Fruit fly (Drosophila melanogaster) whole organism, embryonic: Measurements from ENCODE around the gene pod1.

Experiments
- Adf1 ChIP-seq: fragments of 200-800 bp; sonication (Bioruptor generic); IDR thresholded peaks from 2 replicates; pipeline ENCODE4 v1.3.6; 2022; ENCODE audit warnings: missing biosample characterization, missing genetic modification characterization
- Antp ChIP-seq: fragments of 200-800 bp; sonication (Bioruptor generic); optimal IDR thresholded peaks from 3 replicates; lab custom pipeline; 2016; ENCODE audit warnings: missing biosample characterization, missing genetic modification characterization
- B-H1 ChIP-seq: fragments of 200-800 bp; sonication (Bioruptor generic); IDR thresholded peaks from 3 replicates; pipeline ENCODE4 v1.3.6; 2022; ENCODE audit warnings: missing biosample characterization, missing genetic modification characterization
- Bgb ChIP-seq: fragments of 200-800 bp; sonication (Bioruptor generic); IDR thresholded peaks from 2 replicates; pipeline ENCODE4 v1.3.6; 2022; ENCODE audit warnings: missing biosample characterization, missing genetic modification characterization; ENCODE audit not compliant: partially characterized antibody
- CG1024 ChIP-seq: fragments of 200-800 bp; sonication (Bioruptor generic); IDR thresholded peaks from 2 replicates; pipeline ENCODE4 v1.3.6; 2022; ENCODE audit warnings: missing biosample characterization, missing genetic modification characterization
- CG10565 ChIP-seq: fragments of 200-800 bp; sonication (Bioruptor generic); optimal IDR thresholded peaks from 3 replicates; lab custom pipeline; 2016; ENCODE audit warnings: missing biosample characterization, mild to moderate bottlenecking, missing genetic modification characterization
- CG10959 ChIP-seq: fragments of 200-800 bp; sonication (Bioruptor generic); IDR thresholded peaks from 2 replicates; pipeline ENCODE4 v1.3.6; 2022; ENCODE audit warnings: missing biosample characterization, missing genetic modification characterization
- CG11247 ChIP-seq: fragments of 200-800 bp; sonication (Bioruptor generic); IDR thresholded peaks from 2 replicates; pipeline ENCODE4 v1.3.6; 2022; ENCODE audit warnings: missing biosample characterization, missing genetic modification characterization
- CG13123 ChIP-seq: fragments of 200-800 bp; sonication (Bioruptor generic); optimal IDR thresholded peaks from 2 replicates; lab custom pipeline; 2016; ENCODE audit warnings: missing biosample characterization, missing genetic modification characterization
- CG13894 ChIP-seq: fragments of 200-800 bp; sonication (Bioruptor generic); optimal IDR thresholded peaks from 3 replicates; lab custom pipeline; 2018; ENCODE audit warnings: missing biosample characterization, mild to moderate bottlenecking, missing genetic modification characterization, moderate library complexity
- CG14860 ChIP-seq: fragments of 200-800 bp; sonication (Bioruptor generic); IDR thresholded peaks from 3 replicates; pipeline ENCODE4 v1.3.6; 2022; ENCODE audit warnings: missing biosample characterization, missing genetic modification characterization; ENCODE audit not compliant: partially characterized antibody
- CG15011 ChIP-seq: fragments of 200-800 bp; sonication (Bioruptor generic); optimal IDR thresholded peaks from 3 replicates; lab custom pipeline; 2018; ENCODE audit warnings: missing biosample characterization, mild to moderate bottlenecking, missing genetic modification characterization
- CG15479 ChIP-seq: fragments of 200-800 bp; sonication (Bioruptor generic); optimal IDR thresholded peaks from 3 replicates; lab custom pipeline; 2019; ENCODE audit warnings: missing biosample characterization, mild to moderate bottlenecking, missing genetic modification characterization, moderate library complexity
- CG1832 ChIP-seq: fragments of 200-800 bp; sonication (Bioruptor generic); optimal IDR thresholded peaks from 2 replicates; lab custom pipeline; 2017; ENCODE audit warnings: missing biosample characterization, mild to moderate bottlenecking, missing genetic modification characterization, inconsistent platforms
- CG2116 ChIP-seq: fragments of 200-800 bp; sonication (Bioruptor generic); optimal IDR thresholded peaks from 3 replicates; lab custom pipeline; 2018; ENCODE audit warnings: missing biosample characterization, mild to moderate bottlenecking, missing genetic modification characterization
- CG30020 ChIP-seq: fragments of 200-800 bp; optimal IDR thresholded peaks from 2 replicates; lab custom pipeline; 2019; ENCODE audit warnings: missing biosample characterization, mild to moderate bottlenecking, missing genetic modification characterization, moderate library complexity
- CG3407 ChIP-seq: fragments of 200-800 bp; sonication (Bioruptor generic); optimal IDR thresholded peaks from 2 replicates; lab custom pipeline; 2018; ENCODE audit warnings: missing biosample characterization, mild to moderate bottlenecking, missing genetic modification characterization
- CG3726 ChIP-seq: fragments of 200-800 bp; sonication (Bioruptor generic); IDR thresholded peaks from 3 replicates; pipeline ENCODE4, ENCODE4 v1.3.6; 2022; ENCODE audit warnings: missing biosample characterization, missing genetic modification characterization
- CG6689 ChIP-seq: fragments of 200-800 bp; sonication (Bioruptor generic); IDR thresholded peaks from 2 replicates; pipeline ENCODE4 v1.3.6; 2022; ENCODE audit warnings: missing biosample characterization, missing genetic modification characterization
- CG7839 ChIP-seq: fragments of 200-800 bp; sonication (Bioruptor generic); optimal IDR thresholded peaks from 3 replicates; lab custom pipeline; 2018; ENCODE audit warnings: missing biosample characterization, mild to moderate bottlenecking, missing genetic modification characterization, moderate library complexity
- CTCF ChIP-seq: fragments of 200-800 bp; sonication (Bioruptor generic); optimal IDR thresholded peaks from 2 replicates; lab custom pipeline; 2017; ENCODE audit warnings: missing biosample characterization, mild to moderate bottlenecking, missing genetic modification characterization, moderate library complexity
- D19A ChIP-seq: fragments of 200-800 bp; optimal IDR thresholded peaks from 3 replicates; lab custom pipeline; 2019; ENCODE audit warnings: missing biosample characterization, mild to moderate bottlenecking, missing genetic modification characterization, moderate library complexity
- Dip2 ChIP-seq: fragments of 200-800 bp; sonication (Bioruptor generic); IDR thresholded peaks from 2 replicates; pipeline ENCODE4 v1.3.6; 2022; ENCODE audit warnings: missing biosample characterization, missing genetic modification characterization
- Gug ChIP-seq: fragments of 200-800 bp; sonication (Bioruptor generic); IDR thresholded peaks from 4 replicates; pipeline ENCODE4 v1.3.6; 2022; ENCODE audit warnings: missing biosample characterization, missing genetic modification characterization
- MBD-R2 ChIP-seq: fragments of 200-800 bp; sonication (Bioruptor generic); IDR thresholded peaks from 2 replicates; pipeline ENCODE4 v1.3.6; 2022; ENCODE audit warnings: missing biosample characterization, missing genetic modification characterization
- Med ChIP-seq: fragments of 200-800 bp; sonication (Bioruptor generic); peaks from one replicate; lab custom pipeline; 2016; ENCODE audit warnings: missing biosample characterization, missing genetic modification characterization, mild to moderate bottlenecking, inconsistent platforms, moderate library complexity
- NK7.1 ChIP-seq: fragments of 200-800 bp; sonication (Bioruptor generic); optimal IDR thresholded peaks from 3 replicates; lab custom pipeline; 2016; ENCODE audit warnings: missing biosample characterization, missing genetic modification characterization
- Nf-YA ChIP-seq: fragments of 200-800 bp; sonication (Bioruptor generic); IDR thresholded peaks from 2 replicates; pipeline ENCODE4 v1.3.6; 2022; ENCODE audit warnings: missing biosample characterization, missing genetic modification characterization
- PHDP ChIP-seq: fragments of 200-800 bp; sonication (Bioruptor generic); optimal IDR thresholded peaks from 3 replicates; lab custom pipeline; 2018; ENCODE audit warnings: missing biosample characterization, mild to moderate bottlenecking, missing genetic modification characterization, moderate library complexity
- Rx ChIP-seq: fragments of 200-800 bp; sonication (Bioruptor generic); IDR thresholded peaks from 2 replicates; pipeline ENCODE4 v1.3.6; 2022; ENCODE audit warnings: missing biosample characterization, missing genetic modification characterization
- Side ChIP-seq: fragments of 200-800 bp; sonication (Bioruptor generic); optimal IDR thresholded peaks from 2 replicates; lab custom pipeline; 2016; ENCODE audit warnings: missing biosample characterization, missing genetic modification characterization
- Six4 ChIP-seq: fragments of 200-800 bp; sonication (Bioruptor generic); optimal IDR thresholded peaks from 2 replicates; lab custom pipeline; 2016; ENCODE audit warnings: missing biosample characterization, missing genetic modification characterization
- Spps ChIP-seq: fragments of 200-800 bp; sonication (Bioruptor generic); optimal IDR thresholded peaks from 2 replicates; lab custom pipeline; 2018; ENCODE audit warnings: missing biosample characterization, mild to moderate bottlenecking, missing genetic modification characterization
- Sry-β ChIP-seq: fragments of 200-800 bp; sonication (Bioruptor generic); optimal IDR thresholded peaks from 2 replicates; lab custom pipeline; 2018; ENCODE audit warnings: missing biosample characterization, mild to moderate bottlenecking, missing genetic modification characterization, moderate library complexity
- Ssrp ChIP-seq: fragments of 200-800 bp; sonication (Bioruptor generic); optimal IDR thresholded peaks from 2 replicates; lab custom pipeline; 2018; ENCODE audit warnings: missing biosample characterization, mild to moderate bottlenecking, missing genetic modification characterization, moderate library complexity
- Xbp1 ChIP-seq: fragments of 200-800 bp; sonication (Bioruptor generic); optimal IDR thresholded peaks from 3 replicates; lab custom pipeline; 2016; ENCODE audit warnings: missing biosample characterization, mild to moderate bottlenecking, missing genetic modification characterization
- aop ChIP-seq: fragments of 200-800 bp; sonication (Bioruptor generic); IDR thresholded peaks from 2 replicates; pipeline ENCODE4 v1.3.6; 2022; ENCODE audit warnings: missing biosample characterization, missing genetic modification characterization
- ara ChIP-seq: fragments of 200-800 bp; sonication (Bioruptor generic); IDR thresholded peaks from 2 replicates; pipeline ENCODE4 v1.3.6; 2022; ENCODE audit warnings: missing biosample characterization, missing genetic modification characterization
- btn ChIP-seq: fragments of 200-800 bp; sonication (Bioruptor generic); optimal IDR thresholded peaks from 2 replicates; lab custom pipeline; 2016; ENCODE audit warnings: missing biosample characterization, missing genetic modification characterization
- chinmo ChIP-seq: fragments of 200-800 bp; sonication (Bioruptor generic); IDR thresholded peaks from 4 replicates; pipeline ENCODE4 v1.3.6; 2022; ENCODE audit warnings: missing biosample characterization, missing genetic modification characterization; ENCODE audit not compliant: partially characterized antibody
- dimm ChIP-seq: fragments of 200-800 bp; sonication (Bioruptor generic); IDR thresholded peaks from 2 replicates; pipeline ENCODE4 v1.3.6; 2022; ENCODE audit warnings: missing biosample characterization, missing genetic modification characterization
- dmrt99B ChIP-seq: fragments of 200-800 bp; sonication (Bioruptor generic); optimal IDR thresholded peaks from 2 replicates; lab custom pipeline; 2018; ENCODE audit warnings: missing biosample characterization, mild to moderate bottlenecking, missing genetic modification characterization, moderate library complexity
- dysf ChIP-seq: fragments of 200-800 bp; sonication (Bioruptor generic); IDR thresholded peaks from 3 replicates; pipeline ENCODE4 v1.3.6; 2022; ENCODE audit warnings: missing biosample characterization, missing genetic modification characterization
- ham ChIP-seq: fragments of 200-800 bp; sonication (Bioruptor generic); IDR thresholded peaks from 2 replicates; pipeline ENCODE4 v1.3.6; 2022; ENCODE audit warnings: missing biosample characterization, missing genetic modification characterization
- ind ChIP-seq: fragments of 200-800 bp; sonication (Bioruptor generic); optimal IDR thresholded peaks from 3 replicates; lab custom pipeline; 2016; ENCODE audit warnings: missing biosample characterization, missing genetic modification characterization
- p53 ChIP-seq: fragments of 200-800 bp; sonication (Bioruptor generic); optimal IDR thresholded peaks from 2 replicates; lab custom pipeline; 2016; ENCODE audit warnings: missing biosample characterization, missing genetic modification characterization
- pb ChIP-seq: fragments of 200-800 bp; sonication (Bioruptor generic); optimal IDR thresholded peaks from 3 replicates; lab custom pipeline; 2016; ENCODE audit warnings: missing biosample characterization, missing genetic modification characterization
- pfk ChIP-seq: fragments of 200-800 bp; sonication (Bioruptor generic); optimal IDR thresholded peaks from 2 replicates; lab custom pipeline; 2018; ENCODE audit warnings: missing biosample characterization, mild to moderate bottlenecking, missing genetic modification characterization, moderate library complexity
- pzg ChIP-seq: fragments of 200-800 bp; sonication (Bioruptor generic); optimal IDR thresholded peaks from 3 replicates; lab custom pipeline; 2018; ENCODE audit warnings: missing biosample characterization, mild to moderate bottlenecking, missing genetic modification characterization, moderate library complexity
- schlank ChIP-seq: fragments of 200-800 bp; sonication (Bioruptor generic); optimal IDR thresholded peaks from 2 replicates; lab custom pipeline; 2018; ENCODE audit warnings: missing biosample characterization, mild to moderate bottlenecking, missing genetic modification characterization
- scrt ChIP-seq: fragments of 200-800 bp; sonication (Bioruptor generic); optimal IDR thresholded peaks from 2 replicates; lab custom pipeline; 2018; ENCODE audit warnings: missing biosample characterization, mild to moderate bottlenecking, missing genetic modification characterization, moderate library complexity
- slou ChIP-seq: fragments of 200-800 bp; sonication (Bioruptor generic); optimal IDR thresholded peaks from 3 replicates; lab custom pipeline; 2016; ENCODE audit warnings: missing biosample characterization, missing genetic modification characterization
- zen2 ChIP-seq: fragments of 200-800 bp; sonication (Bioruptor generic); IDR thresholded peaks from 3 replicates; pipeline ENCODE4 v1.3.6; 2022; ENCODE audit warnings: missing biosample characterization, missing genetic modification characterization; ENCODE audit not compliant: partially characterized antibody

The pod1 gene

dm6 chrX:6820703-6821102, 17.2 kb downstream of the pod1 start, which contains the start of the genes Nf-YC and xit (continued):
- TF ChIP-seq Sry-β (GFP tag; lab: Kevin White, UChicago), result peak; percentile 96
- TF ChIP-seq ind (GFP tag; lab: Kevin White, UChicago), result no peak
- no peak for TF ChIP-seq Spps (tag; lab: Kevin White, UChicago)
- TF ChIP-seq CG6689, result no peak
- TF ChIP-seq Nf-YA (GFP tag; lab: Robert Waterston, UW), result no peak
- TF ChIP-seq dimm (GFP tag; lab: Robert Waterston, UW), result no peak
- no peak for TF ChIP-seq CG7839 (tag; lab: Kevin White, UChicago)
- peak; percentile 84 for TF ChIP-seq Med (GFP tag; lab: Kevin White, UChicago)
- no peak for TF ChIP-seq p53 (GFP tag; lab: Kevin White, UChicago)
- no peak for TF ChIP-seq aop (GFP tag; lab: Robert Waterston, UW)
- TF ChIP-seq CG10565, result no peak
- TF ChIP-seq Xbp1, result no peak
- TF ChIP-seq pb (GFP tag; lab: Kevin White, UChicago), result no peak
- peak; percentile 95 for TF ChIP-seq pzg (GFP tag; lab: Kevin White, UChicago)
- no peak for TF ChIP-seq B-H1 (GFP tag; lab: Robert Waterston, UW)
- TF ChIP-seq CG11247 (GFP tag; lab: Robert Waterston, UW), result no peak
- TF ChIP-seq Rx (GFP tag; lab: Robert Waterston, UW), result no peak
- no peak for TF ChIP-seq ara (GFP tag; lab: Robert Waterston, UW)
- TF ChIP-seq CG30020 (tag; lab: Kevin White, UChicago), result peak; percentile 64
- TF ChIP-seq Six4 (GFP tag; lab: Kevin White, UChicago), result no peak
- TF ChIP-seq chinmo (GFP tag; lab: Robert Waterston, UW), result peak; percentile 70; the same call in 1 of the 4 replicates
- no peak for TF ChIP-seq CG3407 (GFP tag; lab: Kevin White, UChicago)
- TF ChIP-seq CG14860 (GFP tag; lab: Robert Waterston, UW), result peak; percentile 37; the same call in 1 of the 3 replicates
- no peak for TF ChIP-seq CTCF
- no peak for TF ChIP-seq Side (GFP tag; lab: Kevin White, UChicago)
- TF ChIP-seq Gug (GFP tag; lab: Robert Waterston, UW), result no peak
- TF ChIP-seq dysf (GFP tag; lab: Robert Waterston, UW), result no peak
- peak; percentile 41; the same call in 1 of the 3 replicates for TF ChIP-seq zen2
- TF ChIP-seq PHDP (tag; lab: Kevin White, UChicago), result no peak
- no peak for TF ChIP-seq Dip2 (GFP tag; lab: Robert Waterston, UW)
- TF ChIP-seq CG3726, result no peak
- no peak for TF ChIP-seq slou
- peak; percentile 95 for TF ChIP-seq MBD-R2
- TF ChIP-seq CG13123 (GFP tag; lab: Kevin White, UChicago), result no peak
- TF ChIP-seq D19A (tag; lab: Kevin White, UChicago), result no peak
- TF ChIP-seq Adf1 (GFP tag; lab: Robert Waterston, UW), result peak; percentile 18; the same call in 1 of the 2 replicates
- TF ChIP-seq schlank (tag; lab: Kevin White, UChicago), result no peak
- TF ChIP-seq CG15479 (GFP tag; lab: Kevin White, UChicago), result peak; percentile 27
- no peak for TF ChIP-seq pfk
- TF ChIP-seq CG1024 (GFP tag; lab: Robert Waterston, UW), result 0 out of 2 replicates have a peak, but pooled peaks have one; percentile 9
- no peak for TF ChIP-seq CG10959
- no peak for TF ChIP-seq dmrt99B (tag; lab: Kevin White, UChicago)
- TF ChIP-seq ham (GFP tag; lab: Robert Waterston, UW), result no peak
- no peak for TF ChIP-seq CG15011 (GFP tag; lab: Kevin White, UChicago)
- no peak for TF ChIP-seq CG1832 (GFP tag; lab: Kevin White, UChicago)
- TF ChIP-seq CG2116 (GFP tag; lab: Kevin White, UChicago), result peak; percentile 65
- no peak for TF ChIP-seq scrt (GFP tag; lab: Kevin White, UChicago)
- peak; percentile 11 for TF ChIP-seq Antp (GFP tag; lab: Kevin White, UChicago)
- no peak for TF ChIP-seq CG13894 (tag; lab: Kevin White, UChicago)
- TF ChIP-seq Ssrp (tag; lab: Kevin White, UChicago), result no peak
- peak; percentile 67 for TF ChIP-seq Bgb (GFP tag; lab: Robert Waterston, UW)
- TF ChIP-seq btn (GFP tag; lab: Kevin White, UChicago), result no peak
- no peak for TF ChIP-seq NK7.1 (GFP tag; lab: Kevin White, UChicago)
